Fruit fly (Drosophila melanogaster): Measurements from ENCODE around the gene CG7606.

The CG7606 gene

DNA sequence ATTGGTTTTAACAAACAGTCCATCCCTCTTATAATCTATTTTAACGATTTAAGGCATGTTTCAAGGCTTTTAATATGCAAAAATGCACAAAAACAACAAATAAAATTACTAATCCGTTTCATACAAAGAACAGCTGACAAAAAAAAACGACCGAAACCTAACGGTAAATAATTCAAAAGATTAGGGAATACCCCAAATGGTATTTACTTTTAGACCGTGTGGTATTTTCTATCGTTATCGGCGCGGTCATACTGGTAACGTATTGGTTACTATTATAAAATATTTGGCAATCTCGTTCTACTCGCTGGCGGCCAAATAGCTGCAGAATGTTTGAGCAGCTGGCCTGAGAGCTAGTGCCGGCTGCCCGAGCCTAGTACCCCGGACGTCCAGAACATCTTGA, 9.5 kb downstream of the CG7606 start, which contains the start of gene sll (continued):
- TF ChIP-seq sqz (GFP tag; optimal IDR thresholded peaks at IDR 0.05) (peak; percentile 68), CG12299 (tag; optimal IDR thresholded peaks at IDR 0.05) (no peak), wek (GFP tag; optimal IDR thresholded peaks at IDR 0.05) (peak; percentile 99), CG17385 (GFP tag; optimal IDR thresholded peaks at IDR 0.05) (no peak), Blimp-1 (GFP tag; optimal IDR thresholded peaks at IDR 0.05) (no peak), CG11723 (GFP tag; optimal IDR thresholded peaks at IDR 0.05) (no peak), stc (GFP tag; IDR thresholded peaks at IDR 0.05) (no peak), CG3847 (GFP tag; IDR thresholded peaks at IDR 0.05) (no peak), seq (GFP tag; IDR thresholded peaks at IDR 0.05) (no peak), C15 (GFP tag; IDR thresholded peaks at IDR 0.05) (no peak), CG13775 (GFP tag; optimal IDR thresholded peaks at IDR 0.05) (no peak), Camta (GFP tag; optimal IDR thresholded peaks at IDR 0.05) (no peak), CTCF (GFP tag; optimal IDR thresholded peaks at IDR 0.05) (no peak), Deaf1 (tag; optimal IDR thresholded peaks at IDR 0.05) (no peak), CG1233 (GFP tag; optimal IDR thresholded peaks at IDR 0.05) (no peak), CG11504 (tag; optimal IDR thresholded peaks at IDR 0.05) (no peak), slbo (GFP tag; IDR thresholded peaks at IDR 0.05) (no peak), Tbp (GFP tag; optimal IDR thresholded peaks at IDR 0.05) (no peak), Xrp1 (GFP tag; IDR thresholded peaks at IDR 0.05) (no peak), CG8359 (GFP tag; optimal IDR thresholded peaks at IDR 0.05; ENCODE audit: borderline replicate concordance) (no peak), CG6654 (GFP tag; optimal IDR thresholded peaks at IDR 0.05) (no peak), CG14965 (GFP tag; optimal IDR thresholded peaks at IDR 0.05; ENCODE audit: borderline replicate concordance) (no peak), sisA (GFP tag; IDR thresholded peaks at IDR 0.05) (no peak), CG10147 (GFP tag; optimal IDR thresholded peaks at IDR 0.05) (no peak), CG11456 (GFP tag; IDR thresholded peaks at IDR 0.05) (no peak), gfzf (GFP tag; optimal IDR thresholded peaks at IDR 0.05) (peak; percentile 72), CG8281 (tag; optimal IDR thresholded peaks at IDR 0.05) (no peak), Dad (GFP tag; optimal IDR thresholded peaks at IDR 0.05) (no peak), nmo (GFP tag; optimal IDR thresholded peaks at IDR 0.05) (no peak), CG18764 (GFP tag; optimal IDR thresholded peaks at IDR 0.05) (no peak), jigr1 (GFP tag; IDR thresholded peaks at IDR 0.05) (no peak), CG12219 (GFP tag; optimal IDR thresholded peaks at IDR 0.05) (no peak), pnt (GFP tag; optimal IDR thresholded peaks at IDR 0.05) (no peak), CG30431 (GFP tag; optimal IDR thresholded peaks at IDR 0.05) (no peak), Atf-2 (GFP tag; optimal IDR thresholded peaks at IDR 0.05) (no peak), Asciz (GFP tag; optimal IDR thresholded peaks at IDR 0.05) (no peak), bsh (GFP tag; optimal IDR thresholded peaks at IDR 0.05) (no peak), maf-S (GFP tag; optimal IDR thresholded peaks at IDR 0.05) (no peak), D (optimal IDR thresholded peaks at IDR 0.05) (no peak), D (GFP tag; optimal IDR thresholded peaks at IDR 0.05) (no peak), crc (GFP tag; optimal IDR thresholded peaks at IDR 0.05) (no peak), CG33557 (GFP tag; optimal IDR thresholded peaks at IDR 0.05) (no peak), Myb (GFP tag; optimal IDR thresholded peaks at IDR 0.05) (peak; percentile 96), Dip2 (GFP tag; IDR thresholded peaks at IDR 0.05) (no peak), lov (optimal IDR thresholded peaks at IDR 0.05) (no peak), lov (GFP tag; IDR thresholded peaks at IDR 0.05) (no peak), lola (GFP tag; optimal IDR thresholded peaks at IDR 0.05) (peak in 1 of 3 experiments; percentile 1), CG11560 (tag; IDR thresholded peaks at IDR 0.05) (no peak), CG10543 (GFP tag; optimal IDR thresholded peaks at IDR 0.05) (no peak), btn (GFP tag; optimal IDR thresholded peaks at IDR 0.05) (no peak), CG3995 (GFP tag; optimal IDR thresholded peaks at IDR 0.05) (no peak), Nf-YC (tag; optimal IDR thresholded peaks at IDR 0.05) (no peak), CG12942 (GFP tag; optimal IDR thresholded peaks at IDR 0.05) (no peak)
